2 fruit fly cellular contexts compared by ENCODE assay signal in the genomic region with DNA sequence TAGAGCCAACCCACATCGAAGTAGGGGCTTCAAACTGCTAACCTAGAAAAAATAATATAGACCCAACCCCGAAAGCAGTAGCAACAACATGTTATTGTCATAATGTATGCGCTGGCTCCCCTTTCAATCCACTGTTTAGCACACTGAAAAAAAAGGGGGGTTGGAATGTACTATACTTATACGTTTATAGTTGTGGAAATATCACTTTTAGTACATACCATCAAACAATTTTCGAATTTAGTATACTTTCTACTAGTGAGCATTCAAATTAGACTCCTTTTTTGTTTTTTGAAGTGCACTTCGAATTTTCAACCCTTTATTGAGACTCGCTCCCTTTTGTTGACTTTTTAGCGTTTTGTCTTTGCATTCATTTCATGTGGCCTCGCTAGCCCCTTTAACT.
TF ChIP-seq lines count a peak whose summit lies in the region.

No protein-coding gene starts in this region.

TF ChIP-seq in whole organism, embryonic, 481 proteins besides CTCF, POLR2A, EP300 and RAD21 (continued from another document and continues in another):
- TF ChIP-seq twi (tag; optimal IDR thresholded peaks at IDR 0.05; lab: Kevin White, UChicago) (no peak), CG7271 (tag; optimal IDR thresholded peaks at IDR 0.05; lab: Kevin White, UChicago) (no peak), CG11456 (GFP tag; IDR thresholded peaks at IDR 0.05; lab: Robert Waterston, UW) (no peak), Rx (GFP tag; IDR thresholded peaks at IDR 0.05; lab: Robert Waterston, UW) (no peak), CG6689 (GFP tag; IDR thresholded peaks at IDR 0.05; lab: Robert Waterston, UW) (peak; percentile 37; the same call in 1 of the 2 replicates), slbo (GFP tag; IDR thresholded peaks at IDR 0.05; lab: Robert Waterston, UW) (peak; percentile 54), Fer3 (tag; optimal IDR thresholded peaks at IDR 0.05; lab: Kevin White, UChicago) (peak; percentile 13), Dip2 (GFP tag; IDR thresholded peaks at IDR 0.05; lab: Robert Waterston, UW) (no peak), ERR (GFP tag; optimal IDR thresholded peaks at IDR 0.05; lab: Kevin White, UChicago) (no peak), CG15479 (GFP tag; optimal IDR thresholded peaks at IDR 0.05; lab: Kevin White, UChicago) (no peak), hkb (optimal IDR thresholded peaks at IDR 0.05; lab: Kevin White, UChicago) (no peak), hkb (GFP tag; IDR thresholded peaks at IDR 0.05; lab: Robert Waterston, UW) (peak; percentile 26; the same call in 1 of the 2 replicates), Myb (GFP tag; optimal IDR thresholded peaks at IDR 0.05; lab: Kevin White, UChicago) (no peak), disco-r (GFP tag; optimal IDR thresholded peaks at IDR 0.05; lab: Kevin White, UChicago) (no peak), CG34422 (GFP tag; IDR thresholded peaks at IDR 0.05; lab: Robert Waterston, UW) (0 out of 3 replicates have a peak, but pooled peaks have one; percentile 15), CG8290 (GFP tag; optimal IDR thresholded peaks at IDR 0.05; lab: Kevin White, UChicago) (no peak), CG8290 (tag; optimal IDR thresholded peaks at IDR 0.05; lab: Kevin White, UChicago) (peak in 1 of 2 experiments; percentile 6), danr (GFP tag; IDR thresholded peaks at IDR 0.05; lab: Robert Waterston, UW) (0 out of 2 replicates have a peak, but pooled peaks have one; percentile 22), CG10565 (GFP tag; optimal IDR thresholded peaks at IDR 0.05; lab: Kevin White, UChicago) (no peak), nerfin-2 (GFP tag; IDR thresholded peaks at IDR 0.05; lab: Robert Waterston, UW; ENCODE audit: partially characterized antibody) (no peak), CG10366 (GFP tag; IDR thresholded peaks at IDR 0.05; lab: Robert Waterston, UW) (no peak), toy (GFP tag; IDR thresholded peaks at IDR 0.05; lab: Robert Waterston, UW) (no peak), Neu2 (GFP tag; optimal IDR thresholded peaks at IDR 0.05; lab: Kevin White, UChicago; ENCODE audit: borderline replicate concordance) (no peak), Atf-2 (GFP tag; optimal IDR thresholded peaks at IDR 0.05; lab: Kevin White, UChicago) (no peak), CG1603 (tag; optimal IDR thresholded peaks at IDR 0.05; lab: Kevin White, UChicago) (peak; percentile 22), Sox102F (GFP tag; optimal IDR thresholded peaks at IDR 0.05; lab: Kevin White, UChicago) (peak; percentile 23), CG10979 (tag; optimal IDR thresholded peaks at IDR 0.05; lab: Kevin White, UChicago) (peak; percentile 41), H15 (GFP tag; IDR thresholded peaks at IDR 0.05; lab: Robert Waterston, UW) (peak; percentile 54; the same call in 1 of the 3 replicates), lilli (GFP tag; optimal IDR thresholded peaks at IDR 0.05; lab: Kevin White, UChicago) (no peak), bbx (GFP tag; IDR thresholded peaks at IDR 0.05; lab: Robert Waterston, UW; ENCODE audit: partially characterized antibody) (no peak), CG15011 (GFP tag; optimal IDR thresholded peaks at IDR 0.05; lab: Kevin White, UChicago) (no peak), Mrtf (GFP tag; IDR thresholded peaks at IDR 0.05; lab: Robert Waterston, UW) (no peak), vvl (GFP tag; IDR thresholded peaks at IDR 0.05; lab: Robert Waterston, UW) (peak; percentile 45; the same call in 1 of the 2 replicates), bab2 (GFP tag; optimal IDR thresholded peaks at IDR 0.05; lab: Kevin White, UChicago) (peak; percentile 1), pum (GFP tag; optimal IDR thresholded peaks at IDR 0.05; lab: Kevin White, UChicago) (no peak), CG12104 (GFP tag; optimal IDR thresholded peaks at IDR 0.05; lab: Kevin White, UChicago) (no peak), Xbp1 (GFP tag; optimal IDR thresholded peaks at IDR 0.05; lab: Kevin White, UChicago) (peak; percentile 29), CG18476 (GFP tag; optimal IDR thresholded peaks at IDR 0.05; lab: Kevin White, UChicago) (no peak), CG12744 (GFP tag; optimal IDR thresholded peaks at IDR 0.05; lab: Kevin White, UChicago) (no peak), Sox100B (GFP tag; optimal IDR thresholded peaks at IDR 0.05; lab: Kevin White, UChicago) (no peak), Doc2 (GFP tag; IDR thresholded peaks at IDR 0.05; lab: Robert Waterston, UW) (no peak), phol (tag; optimal IDR thresholded peaks at IDR 0.05; lab: Kevin White, UChicago) (peak; percentile 18), HHEX (GFP tag; optimal IDR thresholded peaks at IDR 0.05; lab: Kevin White, UChicago) (peak; percentile 3), slp2 (GFP tag; optimal IDR thresholded peaks at IDR 0.05; lab: Kevin White, UChicago) (no peak), D (optimal IDR thresholded peaks at IDR 0.05; lab: Kevin White, UChicago) (no peak), D (GFP tag; optimal IDR thresholded peaks at IDR 0.05; lab: Kevin White, UChicago) (peak; percentile 23), CG3726 (GFP tag; IDR thresholded peaks at IDR 0.05; lab: Robert Waterston, UW) (no peak), Awh (GFP tag; IDR thresholded peaks at IDR 0.05; lab: Robert Waterston, UW) (no peak), TFAM (GFP tag; optimal IDR thresholded peaks at IDR 0.05; lab: Kevin White, UChicago) (no peak), mld (GFP tag; IDR thresholded peaks at IDR 0.05; lab: Robert Waterston, UW; ENCODE audit: partially characterized antibody) (no peak), CG2120 (GFP tag; optimal IDR thresholded peaks at IDR 0.05; lab: Kevin White, UChicago) (peak; percentile 2), tin (GFP tag; optimal IDR thresholded peaks at IDR 0.05; lab: Kevin White, UChicago) (peak; percentile 7), CrebB (tag; optimal IDR thresholded peaks at IDR 0.05; lab: Kevin White, UChicago) (no peak), ttk (GFP tag; IDR thresholded peaks at IDR 0.05; lab: Robert Waterston, UW) (peak; percentile 22; the same call in 1 of the 2 replicates), Med (GFP tag; lab: Kevin White, UChicago) (peak; percentile 60), Hr78 (GFP tag; optimal IDR thresholded peaks at IDR 0.05; lab: Kevin White, UChicago) (no peak), Oaz (GFP tag; IDR thresholded peaks at IDR 0.05; lab: Robert Waterston, UW) (no peak), otp (GFP tag; IDR thresholded peaks at IDR 0.05; lab: Robert Waterston, UW) (no peak), zfh1 (GFP tag; IDR thresholded peaks at IDR 0.05; lab: Robert Waterston, UW) (peak; percentile 37; the same call in 1 of the 3 replicates), CG6272 (GFP tag; IDR thresholded peaks at IDR 0.05; lab: Robert Waterston, UW) (0 out of 2 replicates have a peak, but pooled peaks have one; percentile 21), Nf-YB (GFP tag; optimal IDR thresholded peaks at IDR 0.05; lab: Kevin White, UChicago) (no peak), fru (optimal IDR thresholded peaks at IDR 0.05; lab: Kevin White, UChicago) (no peak), Spps (tag; optimal IDR thresholded peaks at IDR 0.05; lab: Kevin White, UChicago) (no peak), schlank (tag; optimal IDR thresholded peaks at IDR 0.05; lab: Kevin White, UChicago) (no peak)

TF ChIP-seq in whole organism, prepupa, 60 proteins besides CTCF, POLR2A, EP300 and RAD21 (continued from another document):
- TF ChIP-seq cyc (GFP tag; optimal IDR thresholded peaks at IDR 0.05; lab: Kevin White, UChicago) (peak; percentile 12), acj6 (GFP tag; optimal IDR thresholded peaks at IDR 0.05; lab: Kevin White, UChicago) (peak; percentile 31), CG31627 (GFP tag; optimal IDR thresholded peaks at IDR 0.05; lab: Kevin White, UChicago) (peak; percentile 23), CG11294 (GFP tag; IDR thresholded peaks at IDR 0.05; lab: Robert Waterston, UW) (no peak), CG32006 (GFP tag; optimal IDR thresholded peaks at IDR 0.05; lab: Kevin White, UChicago) (peak; percentile 24), vri (GFP tag; optimal IDR thresholded peaks at IDR 0.05; lab: Kevin White, UChicago) (no peak), fd85E (GFP tag; optimal IDR thresholded peaks at IDR 0.05; lab: Kevin White, UChicago) (no peak), CG6276 (GFP tag; optimal IDR thresholded peaks at IDR 0.05; lab: Kevin White, UChicago) (no peak), pdm3 (GFP tag; optimal IDR thresholded peaks at IDR 0.05; lab: Kevin White, UChicago) (peak; percentile 13), CG1621 (tag; optimal IDR thresholded peaks at IDR 0.05; lab: Kevin White, UChicago) (no peak), dsx (GFP tag; optimal IDR thresholded peaks at IDR 0.05; lab: Kevin White, UChicago; ENCODE audit: poor library complexity, severe bottlenecking) (peak; percentile 18), CG8319 (GFP tag; optimal IDR thresholded peaks at IDR 0.05; lab: Kevin White, UChicago) (no peak), Sox14 (GFP tag; optimal IDR thresholded peaks at IDR 0.05; lab: Kevin White, UChicago) (no peak), salr (GFP tag; optimal IDR thresholded peaks at IDR 0.05; lab: Kevin White, UChicago) (no peak), CG9139 (GFP tag; optimal IDR thresholded peaks at IDR 0.05; lab: Kevin White, UChicago) (no peak), OdsH (GFP tag; optimal IDR thresholded peaks at IDR 0.05; lab: Kevin White, UChicago) (peak; percentile 16), CG6792 (GFP tag; optimal IDR thresholded peaks at IDR 0.05; lab: Kevin White, UChicago) (peak; percentile 30), CG10631 (GFP tag; optimal IDR thresholded peaks at IDR 0.05; lab: Kevin White, UChicago) (peak; percentile 40), fkh (GFP tag; optimal IDR thresholded peaks at IDR 0.05; lab: Kevin White, UChicago) (no peak), eg (GFP tag; IDR thresholded peaks at IDR 0.05; lab: Robert Waterston, UW) (no peak), Hr39 (GFP tag; optimal IDR thresholded peaks at IDR 0.05; lab: Kevin White, UChicago) (peak; percentile 22), spab (GFP tag; optimal IDR thresholded peaks at IDR 0.05; lab: Kevin White, UChicago) (peak; percentile 4), net (GFP tag; optimal IDR thresholded peaks at IDR 0.05; lab: Kevin White, UChicago) (no peak), Eip93F (GFP tag; optimal IDR thresholded peaks at IDR 0.05; lab: Kevin White, UChicago) (no peak), svp (GFP tag; lab: Kevin White, UChicago) (peak; percentile 60), CG16779 (tag; optimal IDR thresholded peaks at IDR 0.05; lab: Kevin White, UChicago) (no peak), dac (GFP tag; optimal IDR thresholded peaks at IDR 0.05; lab: Kevin White, UChicago) (no peak), Eip75B (GFP tag; optimal IDR thresholded peaks at IDR 0.05; lab: Kevin White, UChicago) (peak; percentile 33), Smox (GFP tag; optimal IDR thresholded peaks at IDR 0.05; lab: Kevin White, UChicago) (peak; percentile 17), ss (GFP tag; optimal IDR thresholded peaks at IDR 0.05; lab: Kevin White, UChicago) (peak in 1 of 2 experiments; percentile 62), Sox15 (GFP tag; optimal IDR thresholded peaks at IDR 0.05; lab: Kevin White, UChicago) (no peak), CG8119 (GFP tag; IDR thresholded peaks at IDR 0.05; lab: Robert Waterston, UW) (no peak), CG34406 (GFP tag; optimal IDR thresholded peaks at IDR 0.05; lab: Kevin White, UChicago) (no peak), topi (GFP tag; optimal IDR thresholded peaks at IDR 0.05; lab: Kevin White, UChicago) (peak; percentile 32), CG10669 (GFP tag; optimal IDR thresholded peaks at IDR 0.05; lab: Kevin White, UChicago) (peak; percentile 26), CG11902 (GFP tag; optimal IDR thresholded peaks at IDR 0.05; lab: Kevin White, UChicago) (no peak)
